Worm (Caenorhabditis elegans) whole organism, L3 larva: ENCODE results near the gene asah-2.

Experiments used
- R02D3.7 ChIP-seq: fragments of 150-350 bp; optimal IDR thresholded peaks from 2 replicates; lab custom pipeline; 2014; ENCODE audit warnings: missing biosample characterization, missing genetic modification characterization
- aly-2 ChIP-seq: fragments of 150-350 bp; optimal IDR thresholded peaks from 2 replicates; lab custom pipeline; 2014; ENCODE audit warnings: missing biosample characterization, missing genetic modification characterization
- ceh-16 ChIP-seq: sonication (generic microtip); optimal IDR thresholded peaks from 2 replicates; lab custom pipeline; 2017; ENCODE audit warnings: missing biosample characterization, missing genetic modification characterization
- ceh-82 ChIP-seq: fragments of 150-350 bp; optimal IDR thresholded peaks from 2 replicates; lab custom pipeline; 2014; ENCODE audit warnings: missing biosample characterization, missing genetic modification characterization
- egl-5 ChIP-seq: fragments of 150-350 bp; optimal IDR thresholded peaks from 2 replicates; lab custom pipeline; 2017; ENCODE audit warnings: missing biosample characterization, missing genetic modification reagents, missing genetic modification characterization, inconsistent platforms
- elt-2 ChIP-seq: sonication (generic microtip); optimal IDR thresholded peaks from 2 replicates; lab custom pipeline; 2016; ENCODE audit warnings: missing genetic modification reagents, mild to moderate bottlenecking, missing genetic modification characterization, missing compliant biosample characterization
- elt-3 ChIP-seq, 3 experiments: fragments of 150-350 bp in 1 of 3; sonication (generic microtip) in 2 of 3; optimal IDR thresholded peaks; 2 replicates in 2 of 3; 4 replicates in 1 of 3; lab custom pipeline; 2014 to 2017; ENCODE audit warnings: missing biosample characterization in 3 of 3, missing genetic modification characterization in 3 of 3
- fkh-2 ChIP-seq: fragments of 150-350 bp; optimal IDR thresholded peaks from 2 replicates; lab custom pipeline; 2014; ENCODE audit warnings: missing biosample characterization, missing genetic modification reagents, missing genetic modification characterization
- lin-39 ChIP-seq: fragments of 150-350 bp; optimal IDR thresholded peaks from 2 replicates; lab custom pipeline; 2018; ENCODE audit warnings: missing biosample characterization, missing genetic modification reagents, missing genetic modification characterization
- mdl-1 ChIP-seq: fragments of 150-350 bp; optimal IDR thresholded peaks from 2 replicates; lab custom pipeline; 2014; ENCODE audit warnings: missing biosample characterization, missing genetic modification characterization
- mml-1 ChIP-seq: fragments of 150-350 bp; sonication (generic microtip); optimal IDR thresholded peaks from 3 replicates; lab custom pipeline; 2014; ENCODE audit warnings: missing biosample characterization, missing genetic modification characterization
- nhr-12 ChIP-seq: fragments of 150-350 bp; optimal IDR thresholded peaks from 2 replicates; lab custom pipeline; 2014; ENCODE audit warnings: missing biosample characterization, missing genetic modification characterization
- nhr-23 ChIP-seq: fragments of 150-350 bp; optimal IDR thresholded peaks from 2 replicates; lab custom pipeline; 2014; ENCODE audit warnings: missing biosample characterization, missing genetic modification reagents, missing genetic modification characterization
- nhr-77 ChIP-seq: fragments of 150-350 bp; optimal IDR thresholded peaks from 2 replicates; lab custom pipeline; 2014; ENCODE audit warnings: missing biosample characterization, missing genetic modification characterization
- pha-4 ChIP-seq: fragments of 150-350 bp; optimal IDR thresholded peaks from 2 replicates; lab custom pipeline; 2014; ENCODE audit warnings: missing biosample characterization, missing genetic modification reagents, missing genetic modification characterization
- sea-2 ChIP-seq: fragments of 150-350 bp; sonication (generic microtip); optimal IDR thresholded peaks from 4 replicates; lab custom pipeline; 2014; ENCODE audit warnings: missing biosample characterization, missing genetic modification reagents, missing genetic modification characterization
- snpc-4 ChIP-seq: fragments of 150-350 bp; optimal IDR thresholded peaks from 2 replicates; lab custom pipeline; 2014; ENCODE audit warnings: missing biosample characterization, missing genetic modification characterization
- unc-39 ChIP-seq: sonication (generic microtip); optimal IDR thresholded peaks from 4 replicates; lab custom pipeline; 2017; ENCODE audit warnings: missing biosample characterization, missing genetic modification characterization
- unc-62 ChIP-seq: fragments of 150-350 bp; sonication (generic microtip); optimal IDR thresholded peaks from 4 replicates; lab custom pipeline; 2014; ENCODE audit warnings: missing biosample characterization, missing genetic modification reagents, missing genetic modification characterization
- ztf-11 ChIP-seq: fragments of 150-350 bp; optimal IDR thresholded peaks from 2 replicates; lab custom pipeline; 2014; ENCODE audit warnings: missing biosample characterization, missing genetic modification characterization

Gene asah-2

DNA sequence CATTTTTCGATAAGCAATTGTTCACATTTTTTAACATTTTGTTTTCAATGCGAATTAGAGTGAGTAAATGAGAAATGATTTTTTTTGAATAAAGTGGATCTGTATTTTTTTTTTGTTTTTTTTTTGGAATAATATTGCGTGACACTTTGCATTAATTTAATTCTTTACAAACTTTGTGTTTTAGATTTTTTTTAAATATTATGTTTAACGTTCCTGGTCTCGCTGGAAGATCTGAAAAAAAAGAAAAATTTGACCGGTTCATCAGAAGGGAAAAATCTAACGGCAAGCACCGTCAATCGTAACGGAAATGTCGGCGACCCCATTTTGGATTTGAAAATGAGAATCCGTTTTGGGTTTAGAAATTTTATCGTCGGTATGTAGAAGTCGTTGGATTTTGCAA is 50.0 kb downstream of the asah-2 start, which contains the start of gene cdc-25.4:
TSS of gene cdc-25.4 (minus strand) at position 101 of the 400 bp plus-strand sequence.
- TF ChIP-seq nhr-12 (no peak), lin-39 (tag; lab: Kevin White, UChicago) (no peak), ceh-82 (tag; lab: Kevin White, UChicago) (no peak), ceh-16 (tag; lab: Kevin White, UChicago) (no peak), aly-2 (tag; lab: Kevin White, UChicago) (no peak), egl-5 (tag; lab: Kevin White, UChicago) (no peak), pha-4 (tag; lab: Kevin White, UChicago) (no peak), sea-2 (no peak), mdl-1 (tag; lab: Kevin White, UChicago) (no peak), elt-3 (tag; optimal IDR thresholded peaks at IDR 0.05; lab: Kevin White, UChicago) (no peak), snpc-4 (no peak), fkh-2 (tag; lab: Kevin White, UChicago) (no peak), nhr-23 (no peak), R02D3.7 (tag; lab: Kevin White, UChicago) (no peak), nhr-77 (tag; lab: Kevin White, UChicago) (no peak), unc-39 (tag; lab: Kevin White, UChicago) (no peak), ztf-11 (no peak), elt-2 (tag; lab: Kevin White, UChicago) (no peak), mml-1 (tag; lab: Kevin White, UChicago) (no peak), unc-62 (GFP tag; lab: Kevin White, UChicago) (no peak)
